Worm (Caenorhabditis elegans): ENCODE data around the gene srz-20.

- TF ChIP-seq snpc-4 (tag; optimal IDR thresholded peaks at IDR 0.05) (no peak), lin-13 (tag; optimal IDR thresholded peaks at IDR 0.05) (no peak), nhr-2 (tag; optimal IDR thresholded peaks at IDR 0.05) (no peak), elt-1 (tag; optimal IDR thresholded peaks at IDR 0.05; ENCODE audit: borderline replicate concordance, insufficient read depth) (no peak), sptf-1 (tag; optimal IDR thresholded peaks at IDR 0.05) (no peak)
Observed at ce11 chrIV:3918160-3918559, 2.8 kb downstream of the srz-20 start, which contains the start of gene F56D6.23.

Data from whole organism, mixed stage, embryonic.